Fruit fly (Drosophila melanogaster): ENCODE results near the gene Ubc2.

Gene Ubc2

dm6 chr2L:10732343-10732808 is 35.4 kb downstream of the Ubc2 start, which contains the start of the genes EMC3 and Dpy-30L1 (continued):
- TF ChIP-seq Xbp1 (GFP tag; optimal IDR thresholded peaks at IDR 0.05) (peak; percentile 67), prd (optimal IDR thresholded peaks at IDR 0.05) (no peak), prd (GFP tag; IDR thresholded peaks at IDR 0.05) (peak; percentile 62), CG17612 (GFP tag; IDR thresholded peaks at IDR 0.05) (no peak), usp (GFP tag; optimal IDR thresholded peaks at IDR 0.05) (no peak), toy (GFP tag; IDR thresholded peaks at IDR 0.05) (no peak), Lim3 (GFP tag; IDR thresholded peaks at IDR 0.05) (no peak), pnt (GFP tag; optimal IDR thresholded peaks at IDR 0.05) (no peak), sob (GFP tag; IDR thresholded peaks at IDR 0.05) (peak; percentile 55; the same call in 1 of the 2 replicates), slbo (GFP tag; IDR thresholded peaks at IDR 0.05) (peak; percentile 60), gsb-n (tag; optimal IDR thresholded peaks at IDR 0.05) (no peak), CG11456 (GFP tag; IDR thresholded peaks at IDR 0.05) (no peak), CG7556 (GFP tag; optimal IDR thresholded peaks at IDR 0.05) (peak; percentile 34), zfh1 (GFP tag; IDR thresholded peaks at IDR 0.05) (0 out of 3 replicates have a peak, but pooled peaks have one; percentile 49), sqz (GFP tag; optimal IDR thresholded peaks at IDR 0.05) (no peak), trh (GFP tag; optimal IDR thresholded peaks at IDR 0.05) (no peak), bowl (GFP tag; IDR thresholded peaks at IDR 0.05) (no peak), CG2678 (tag; optimal IDR thresholded peaks at IDR 0.05) (no peak), Mes4 (GFP tag; optimal IDR thresholded peaks at IDR 0.05) (no peak), ab (GFP tag; optimal IDR thresholded peaks at IDR 0.05) (no peak), lilli (GFP tag; optimal IDR thresholded peaks at IDR 0.05) (peak; percentile 78), tup (GFP tag; optimal IDR thresholded peaks at IDR 0.05) (no peak), CG10366 (GFP tag; IDR thresholded peaks at IDR 0.05) (peak; percentile 30; the same call in 1 of the 2 replicates), pho (GFP tag; optimal IDR thresholded peaks at IDR 0.05) (peak; percentile 48), CG9727 (GFP tag; optimal IDR thresholded peaks at IDR 0.05) (peak; percentile 52), mld (GFP tag; IDR thresholded peaks at IDR 0.05; ENCODE audit: partially characterized antibody) (0 out of 3 replicates have a peak, but pooled peaks have one; percentile 29), CG12219 (GFP tag; optimal IDR thresholded peaks at IDR 0.05) (no peak), Med (GFP tag) (peak; percentile 85), odd (GFP tag; optimal IDR thresholded peaks at IDR 0.05) (no peak), CG14050 (GFP tag; IDR thresholded peaks at IDR 0.05) (no peak), CG11504 (tag; optimal IDR thresholded peaks at IDR 0.05) (no peak), scrt (GFP tag; optimal IDR thresholded peaks at IDR 0.05) (no peak), CG18476 (GFP tag; optimal IDR thresholded peaks at IDR 0.05) (no peak), bcd (GFP tag; optimal IDR thresholded peaks at IDR 0.05) (no peak), CG12659 (GFP tag; optimal IDR thresholded peaks at IDR 0.05) (peak; percentile 83), gfzf (GFP tag; optimal IDR thresholded peaks at IDR 0.05) (peak; percentile 7), CG4282 (GFP tag; optimal IDR thresholded peaks at IDR 0.05) (peak; percentile 12), CG34376 (GFP tag; optimal IDR thresholded peaks at IDR 0.05) (peak; percentile 45), p53 (GFP tag; optimal IDR thresholded peaks at IDR 0.05) (no peak), CG34422 (GFP tag; IDR thresholded peaks at IDR 0.05) (peak; percentile 66; the same call in 2 of the 3 replicates), CG7745 (tag; optimal IDR thresholded peaks at IDR 0.05) (no peak), peb (GFP tag; IDR thresholded peaks at IDR 0.05) (no peak), CG7963 (GFP tag; IDR thresholded peaks at IDR 0.05; ENCODE audit: partially characterized antibody) (no peak), CG13894 (tag; optimal IDR thresholded peaks at IDR 0.05) (no peak), Atf3 (GFP tag; optimal IDR thresholded peaks at IDR 0.05) (no peak), CG8924 (tag; optimal IDR thresholded peaks at IDR 0.05) (no peak), CG12299 (tag; optimal IDR thresholded peaks at IDR 0.05) (peak; percentile 15), Ets65A (GFP tag) (peak; percentile 92), gem (tag; optimal IDR thresholded peaks at IDR 0.05) (no peak), CG42726 (GFP tag; IDR thresholded peaks at IDR 0.05; ENCODE audit: partially characterized antibody) (no peak), Adf1 (GFP tag; IDR thresholded peaks at IDR 0.05) (no peak), CG12155 (GFP tag; optimal IDR thresholded peaks at IDR 0.05) (peak; percentile 54)

Data from whole organism, embryonic.